Worm (Caenorhabditis elegans) whole organism, L4 larva: ENCODE data around the gene ZK813.2.

ENCODE experiments used
- ZK546.5 ChIP-seq, 2 experiments: sonication (generic microtip); optimal IDR thresholded peaks; 2 replicates each; lab custom pipeline; 2017; ENCODE audit warnings: missing biosample characterization in 2 of 2, missing genetic modification characterization in 2 of 2
- ceh-44 ChIP-seq: fragments of 200-800 bp; sonication (Bioruptor generic); IDR thresholded peaks from 2 replicates; pipeline ENCODE4 v1.3.6; 2022; ENCODE audit warnings: missing genetic modification reagents, missing genetic modification characterization, missing compliant biosample characterization
- daf-12 ChIP-seq: fragments of 150-350 bp; optimal IDR thresholded peaks from 2 replicates; lab custom pipeline; 2014; ENCODE audit warnings: missing biosample characterization, missing genetic modification reagents, missing genetic modification characterization
- madf-5 ChIP-seq, 2 experiments: fragments of 200-800 bp; sonication (Bioruptor generic); IDR thresholded peaks; 2 replicates each; pipeline ENCODE4 v1.3.6; 2022; ENCODE audit warnings: missing compliant biosample characterization in 2 of 2, missing genetic modification characterization in 2 of 2
- rbr-2 ChIP-seq: sonication (generic microtip); optimal IDR thresholded peaks from 2 replicates; lab custom pipeline; 2016; ENCODE audit warnings: missing genotype, missing genetic modification characterization, missing compliant biosample characterization
- ztf-11 ChIP-seq: fragments of 150-350 bp; optimal IDR thresholded peaks from 2 replicates; lab custom pipeline; 2014; ENCODE audit warnings: missing biosample characterization, missing genetic modification characterization

DNA sequence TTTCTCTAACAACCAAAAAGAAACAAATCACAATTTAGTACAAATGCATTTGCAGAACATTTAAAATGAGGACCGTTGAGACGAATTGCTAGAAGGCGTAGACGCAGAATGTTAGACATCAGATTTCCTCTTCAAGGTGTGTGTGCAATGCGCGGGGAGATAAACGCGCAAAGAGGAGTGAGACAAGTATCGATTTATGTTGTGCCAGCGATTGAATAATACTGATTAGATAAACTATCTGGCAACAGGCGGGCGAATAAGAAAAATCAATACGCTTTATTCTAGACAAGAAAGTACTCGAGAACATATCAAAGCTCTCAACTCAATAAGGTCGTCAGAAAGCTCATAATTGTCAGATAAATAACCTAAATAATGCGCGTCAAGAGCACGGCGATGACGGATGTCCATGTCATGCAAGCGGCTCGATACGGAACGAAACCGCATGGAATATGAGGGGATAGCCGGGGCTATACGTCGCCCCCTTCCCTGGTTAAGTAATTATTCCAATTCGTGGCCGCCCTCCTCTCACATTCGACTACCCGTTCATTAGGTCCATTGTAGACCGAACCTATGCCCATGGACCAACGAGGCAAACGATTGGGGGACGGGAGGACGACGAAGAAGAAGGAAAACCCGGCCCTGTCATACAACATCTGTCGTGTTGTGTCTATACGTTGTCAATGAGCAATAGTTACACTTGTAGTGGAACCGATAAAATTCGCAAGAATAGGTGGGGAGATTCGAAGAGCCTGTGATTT, 23.6 kb downstream of the ZK813.2 start:
- TF ChIP-seq daf-12 (tag; lab: Kevin White, UChicago) = no peak
- no peak for TF ChIP-seq rbr-2 (tag; lab: Kevin White, UChicago)
- no peak for TF ChIP-seq ceh-44 (GFP tag; lab: Robert Waterston, UW)
- TF ChIP-seq ztf-11 (tag; lab: Kevin White, UChicago) = no peak
- no peak for TF ChIP-seq madf-5 (GFP tag; IDR thresholded peaks at IDR 0.05; lab: Robert Waterston, UW)
- TF ChIP-seq ZK546.5 (tag; optimal IDR thresholded peaks at IDR 0.05; lab: Kevin White, UChicago) = no peak
